Worm (Caenorhabditis elegans) whole organism, L2 larva: ENCODE data around the gene sma-1.

Experiments
- C34F6.9 ChIP-seq: fragments of 150-350 bp; optimal IDR thresholded peaks from 2 replicates; lab custom pipeline; 2014; ENCODE audit warnings: missing biosample characterization, missing genetic modification characterization
- F13H6.1 ChIP-seq: sonication (generic microtip); optimal IDR thresholded peaks from 2 replicates; lab custom pipeline; 2016; ENCODE audit warnings: missing genetic modification characterization, missing compliant biosample characterization
- R02D3.7 ChIP-seq: fragments of 150-350 bp; optimal IDR thresholded peaks from 2 replicates; lab custom pipeline; 2014; ENCODE audit warnings: missing biosample characterization, missing genetic modification characterization
- Y55F3AM.14 ChIP-seq: fragments of 200-800 bp; sonication (Bioruptor generic); optimal IDR thresholded peaks from 2 replicates; lab custom pipeline; 2018; ENCODE audit warnings: mild to moderate bottlenecking, missing genetic modification characterization, missing compliant biosample characterization
- ZK546.5 ChIP-seq: sonication (generic microtip); optimal IDR thresholded peaks from 2 replicates; lab custom pipeline; 2017; ENCODE audit warnings: missing biosample characterization, missing genetic modification characterization
- alr-1 ChIP-seq: fragments of 150-350 bp; optimal IDR thresholded peaks from 2 replicates; lab custom pipeline; 2014; ENCODE audit warnings: missing biosample characterization, missing genetic modification characterization
- aly-2 ChIP-seq: fragments of 150-350 bp; optimal IDR thresholded peaks from 2 replicates; lab custom pipeline; 2014; ENCODE audit warnings: missing biosample characterization, missing genetic modification characterization
- ama-1 ChIP-seq: fragments of 150-350 bp; optimal IDR thresholded peaks from 2 replicates; lab custom pipeline; 2018; ENCODE audit warnings: inconsistent platforms
- blmp-1 ChIP-seq: sonication (generic microtip); optimal IDR thresholded peaks from 2 replicates; lab custom pipeline; 2017; ENCODE audit warnings: missing genetic modification characterization, mild to moderate bottlenecking, missing compliant biosample characterization, antibody characterized with exemption, moderate library complexity; ENCODE audit not compliant: insufficient read depth
- ceh-16 ChIP-seq: fragments of 150-350 bp; optimal IDR thresholded peaks from 2 replicates; lab custom pipeline; 2014; ENCODE audit warnings: missing biosample characterization, missing genetic modification characterization
- ceh-82 ChIP-seq: fragments of 150-350 bp; optimal IDR thresholded peaks from 2 replicates; lab custom pipeline; 2014; ENCODE audit warnings: missing biosample characterization, missing genetic modification characterization
- crh-2 ChIP-seq: sonication (generic microtip); optimal IDR thresholded peaks from 2 replicates; lab custom pipeline; 2017; ENCODE audit warnings: missing biosample characterization, missing genetic modification characterization
- dmd-4 ChIP-seq: sonication (generic microtip); optimal IDR thresholded peaks from 2 replicates; lab custom pipeline; 2017; ENCODE audit warnings: missing biosample characterization, missing genetic modification characterization
- egl-27 ChIP-seq: sonication (generic microtip); optimal IDR thresholded peaks from 3 replicates; lab custom pipeline; 2017; ENCODE audit warnings: missing biosample characterization, missing genetic modification reagents, missing genetic modification characterization
- elt-1 ChIP-seq: fragments of 150-350 bp; optimal IDR thresholded peaks from 2 replicates; lab custom pipeline; 2014; ENCODE audit warnings: missing biosample characterization, missing genetic modification characterization
- elt-3 ChIP-seq: sonication (generic microtip); optimal IDR thresholded peaks from 2 replicates; lab custom pipeline; 2017; ENCODE audit warnings: missing biosample characterization, missing genetic modification characterization
- fos-1 ChIP-seq: fragments of 150-350 bp; optimal IDR thresholded peaks from 2 replicates; lab custom pipeline; 2014; ENCODE audit warnings: missing biosample characterization, missing genetic modification characterization
- gmeb-1 ChIP-seq: fragments of 150-350 bp; optimal IDR thresholded peaks from 2 replicates; lab custom pipeline; 2014; ENCODE audit warnings: missing biosample characterization, missing genetic modification characterization
- lin-11 ChIP-seq: fragments of 150-350 bp; sonication (generic microtip); optimal IDR thresholded peaks from 2 replicates; lab custom pipeline; 2014; ENCODE audit warnings: missing biosample characterization, missing genetic modification characterization, inconsistent platforms, mixed read lengths
- lin-13 ChIP-seq: fragments of 150-350 bp; optimal IDR thresholded peaks from 2 replicates; lab custom pipeline; 2014; ENCODE audit warnings: missing biosample characterization, missing genetic modification reagents, missing genetic modification characterization
- lin-39 ChIP-seq: fragments of 150-350 bp; optimal IDR thresholded peaks from 2 replicates; lab custom pipeline; 2014; ENCODE audit warnings: missing biosample characterization, missing genetic modification reagents, missing genetic modification characterization
- lsy-2 ChIP-seq, 2 experiments: fragments of 150-350 bp in 1 of 2; sonication (generic microtip) in 1 of 2; optimal IDR thresholded peaks; 2 replicates each; lab custom pipeline; 2014 to 2017; ENCODE audit warnings: missing biosample characterization in 2 of 2, missing genetic modification characterization in 2 of 2
- mab-5 ChIP-seq: fragments of 150-350 bp; optimal IDR thresholded peaks from 2 replicates; lab custom pipeline; 2014; ENCODE audit warnings: missing biosample characterization, missing genetic modification characterization
- mbf-1 ChIP-seq: sonication (generic microtip); optimal IDR thresholded peaks from 2 replicates; lab custom pipeline; 2017; ENCODE audit warnings: missing biosample characterization, missing genetic modification characterization
- mdl-1 ChIP-seq, 2 experiments: fragments of 150-350 bp in 1 of 2; sonication (generic microtip) in 1 of 2; optimal IDR thresholded peaks; 2 replicates each; lab custom pipeline; 2017; ENCODE audit warnings: missing biosample characterization in 2 of 2, missing genetic modification characterization in 2 of 2
- nhr-10 ChIP-seq: sonication (generic microtip); optimal IDR thresholded peaks from 2 replicates; lab custom pipeline; 2017; ENCODE audit warnings: missing biosample characterization, missing genetic modification characterization
- nhr-11 ChIP-seq: fragments of 150-350 bp; optimal IDR thresholded peaks from 2 replicates; lab custom pipeline; 2014; ENCODE audit warnings: missing biosample characterization, missing genetic modification characterization
- nhr-12 ChIP-seq: fragments of 150-350 bp; optimal IDR thresholded peaks from 2 replicates; lab custom pipeline; 2014; ENCODE audit warnings: missing biosample characterization, missing genetic modification characterization
- nhr-129 ChIP-seq: fragments of 150-350 bp; optimal IDR thresholded peaks from 2 replicates; lab custom pipeline; 2014; ENCODE audit warnings: missing biosample characterization, missing genetic modification characterization
- nhr-21 ChIP-seq: fragments of 150-350 bp; optimal IDR thresholded peaks from 2 replicates; lab custom pipeline; 2014; ENCODE audit warnings: missing biosample characterization, missing genetic modification characterization
- nhr-23 ChIP-seq: fragments of 150-350 bp; optimal IDR thresholded peaks from 2 replicates; lab custom pipeline; 2014; ENCODE audit warnings: missing biosample characterization, missing genetic modification reagents, missing genetic modification characterization
- nhr-237 ChIP-seq: fragments of 150-350 bp; optimal IDR thresholded peaks from 2 replicates; lab custom pipeline; 2014; ENCODE audit warnings: missing biosample characterization, missing genetic modification characterization
- nhr-25 ChIP-seq: fragments of 150-350 bp; sonication (generic microtip); optimal IDR thresholded peaks from 3 replicates; lab custom pipeline; 2014; ENCODE audit warnings: missing biosample characterization, missing genetic modification characterization
- nhr-6 ChIP-seq: fragments of 150-350 bp; optimal IDR thresholded peaks from 2 replicates; lab custom pipeline; 2014; ENCODE audit warnings: missing biosample characterization, missing genetic modification characterization
- nhr-77 ChIP-seq: fragments of 150-350 bp; optimal IDR thresholded peaks from 2 replicates; lab custom pipeline; 2014; ENCODE audit warnings: missing biosample characterization, missing genetic modification characterization
- peb-1 ChIP-seq: fragments of 150-350 bp; optimal IDR thresholded peaks from 2 replicates; lab custom pipeline; 2014; ENCODE audit warnings: missing biosample characterization, missing genetic modification characterization
- sem-4 ChIP-seq: fragments of 150-350 bp; optimal IDR thresholded peaks from 2 replicates; lab custom pipeline; 2014; ENCODE audit warnings: missing biosample characterization, missing genetic modification reagents, missing genetic modification characterization
- skn-1 ChIP-seq: sonication (generic microtip); optimal IDR thresholded peaks from 2 replicates; lab custom pipeline; 2017; ENCODE audit warnings: missing biosample characterization, missing genetic modification characterization
- sma-3 ChIP-seq: sonication (generic microtip); optimal IDR thresholded peaks from 2 replicates; lab custom pipeline; 2016; ENCODE audit warnings: missing genetic modification reagents, missing genetic modification characterization, missing compliant biosample characterization
- sma-9 ChIP-seq, 2 experiments: fragments of 150-350 bp in 1 of 2; sonication (generic microtip) in 1 of 2; optimal IDR thresholded peaks; 2 replicates each; lab custom pipeline; 2014 to 2016; ENCODE audit warnings: missing genetic modification characterization in 2 of 2, mild to moderate bottlenecking in 1 of 2, missing biosample characterization in 1 of 2, missing compliant biosample characterization in 1 of 2, missing genetic modification reagents in 1 of 2, moderate library complexity in 1 of 2
- snpc-4 ChIP-seq: fragments of 150-350 bp; optimal IDR thresholded peaks from 2 replicates; lab custom pipeline; 2014; ENCODE audit warnings: missing biosample characterization, missing genetic modification characterization
- unc-39 ChIP-seq: fragments of 150-350 bp; optimal IDR thresholded peaks from 2 replicates; lab custom pipeline; 2014; ENCODE audit warnings: missing biosample characterization, missing genetic modification characterization
- unc-55 ChIP-seq: fragments of 150-350 bp; sonication (generic microtip); optimal IDR thresholded peaks from 3 replicates; lab custom pipeline; 2014; ENCODE audit warnings: missing biosample characterization, missing genetic modification reagents, missing genetic modification characterization
- unc-62 ChIP-seq: fragments of 150-350 bp; optimal IDR thresholded peaks from 2 replicates; lab custom pipeline; 2014; ENCODE audit warnings: missing biosample characterization, missing genetic modification reagents, missing genetic modification characterization
- zag-1 ChIP-seq: fragments of 150-350 bp; optimal IDR thresholded peaks from 2 replicates; lab custom pipeline; 2014; ENCODE audit warnings: missing biosample characterization, missing genetic modification characterization
- ztf-1 ChIP-seq: fragments of 200-800 bp; sonication (Bioruptor generic); conservative IDR thresholded peaks from 2 replicates; pipeline ENCODE4 v1.3.6; 2022; ENCODE audit warnings: missing genetic modification characterization, missing compliant biosample characterization
- ztf-11 ChIP-seq: sonication (generic microtip); optimal IDR thresholded peaks from 2 replicates; lab custom pipeline; 2017; ENCODE audit warnings: missing biosample characterization, missing genetic modification characterization
- ztf-4 ChIP-seq: fragments of 150-350 bp; optimal IDR thresholded peaks from 2 replicates; lab custom pipeline; 2014; ENCODE audit warnings: missing biosample characterization, missing genetic modification characterization

sma-1 gene

DNA sequence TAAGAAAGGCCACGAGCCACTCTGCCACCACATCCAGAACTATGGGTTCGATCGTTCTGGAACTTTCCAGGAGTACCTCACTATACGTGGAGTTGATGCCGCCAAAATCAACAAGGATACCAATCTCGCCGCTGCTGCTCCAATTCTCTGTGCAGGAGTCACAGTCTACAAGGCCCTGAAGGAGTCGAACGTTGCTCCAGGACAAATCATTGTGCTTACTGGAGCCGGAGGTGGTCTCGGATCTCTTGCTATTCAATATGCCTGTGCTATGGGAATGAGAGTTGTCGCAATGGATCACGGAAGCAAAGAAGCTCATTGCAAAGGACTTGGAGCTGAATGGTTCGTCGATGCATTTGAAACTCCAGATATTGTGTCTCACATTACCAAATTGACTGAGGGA, 10.6 kb upstream of the sma-1 start:
- TF ChIP-seq lin-13 (peak; percentile 21), mbf-1 (tag; lab: Kevin White, UChicago) (no peak)

DNA sequence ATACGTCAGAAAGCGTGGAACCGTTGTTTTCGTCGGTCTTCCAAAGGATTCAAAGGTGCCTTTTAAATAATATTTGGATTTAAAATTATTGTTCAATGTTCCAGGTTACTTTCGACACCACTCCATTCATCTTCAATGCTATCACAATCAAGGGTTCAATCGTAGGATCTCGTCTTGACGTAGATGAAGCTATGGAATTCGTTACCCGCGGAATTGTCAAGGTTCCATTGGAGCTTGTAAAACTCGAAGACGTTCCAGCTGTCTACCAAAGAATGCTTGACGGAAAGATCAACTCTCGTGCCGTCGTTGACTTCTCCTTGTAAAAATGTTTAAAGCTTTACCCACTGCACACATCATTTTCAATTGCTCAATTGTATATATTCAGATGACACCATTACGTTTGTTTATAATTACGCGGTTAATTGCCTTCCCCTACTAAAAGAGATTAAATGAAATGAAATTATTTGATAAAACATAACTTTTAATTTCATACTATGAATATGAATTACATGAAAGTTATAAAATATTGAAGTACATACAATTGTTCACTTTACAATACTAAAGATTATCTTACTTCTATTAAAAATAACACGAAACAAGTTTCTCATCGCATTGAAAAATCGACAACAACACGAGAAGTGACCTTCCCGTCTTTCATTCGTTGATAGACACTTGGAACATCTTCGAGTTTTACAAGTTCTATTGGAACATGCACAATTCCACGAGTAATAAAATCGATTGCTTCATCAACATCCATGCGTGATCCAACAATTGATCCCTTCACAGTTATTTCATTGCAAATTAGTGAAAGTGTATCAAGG, 9.9 kb upstream of the sma-1 start:
- TF ChIP-seq fos-1 (tag; lab: Kevin White, UChicago) (peak; percentile 33), egl-27 (tag; lab: Kevin White, UChicago) (no peak), skn-1 (tag; lab: Kevin White, UChicago) (no peak), peb-1 (tag; lab: Kevin White, UChicago) (no peak), R02D3.7 (tag; lab: Kevin White, UChicago) (no peak), nhr-6 (tag; lab: Kevin White, UChicago) (peak; percentile 62), alr-1 (no peak), nhr-11 (tag; lab: Kevin White, UChicago) (no peak), ztf-4 (tag; lab: Kevin White, UChicago) (peak; percentile 60), sem-4 (no peak), nhr-129 (tag; lab: Kevin White, UChicago) (peak; percentile 53), nhr-12 (no peak), zag-1 (tag; lab: Kevin White, UChicago) (no peak), nhr-77 (tag; lab: Kevin White, UChicago) (no peak), C34F6.9 (no peak), sma-9 (GFP tag; optimal IDR thresholded peaks at IDR 0.05; lab: Kevin White, UChicago) (peak; percentile 41), sma-9 (tag; optimal IDR thresholded peaks at IDR 0.05; lab: Kevin White, UChicago) (no peak), blmp-1 (tag; lab: Kevin White, UChicago) (peak; percentile 45), mab-5 (tag; lab: Kevin White, UChicago) (peak; percentile 21), ceh-16 (tag; lab: Kevin White, UChicago) (no peak), nhr-10 (tag; lab: Kevin White, UChicago) (no peak), lin-13 (peak; percentile 14), unc-62 (GFP tag; lab: Kevin White, UChicago) (no peak), lin-39 (no peak), Y55F3AM.14 (GFP tag; lab: Kevin White, UChicago) (peak; percentile 62), nhr-25 (no peak), snpc-4 (no peak), ceh-82 (tag; lab: Kevin White, UChicago) (no peak), dmd-4 (tag; lab: Kevin White, UChicago) (no peak), nhr-237 (no peak), lin-11 (no peak), nhr-23 (no peak), mbf-1 (tag; lab: Kevin White, UChicago) (no peak), mdl-1 (tag; optimal IDR thresholded peaks at IDR 0.05; lab: Kevin White, UChicago) (no peak), ztf-1 (GFP tag; lab: Robert Waterston, UW) (no peak), unc-55 (GFP tag; lab: Kevin White, UChicago) (no peak), ama-1 (lab: Kevin White, UChicago) (peak; percentile 56), F13H6.1 (tag; lab: Kevin White, UChicago) (no peak), sma-3 (no peak), nhr-21 (tag; lab: Kevin White, UChicago) (peak; percentile 7), unc-39 (tag; lab: Kevin White, UChicago) (no peak), ztf-11 (tag; lab: Kevin White, UChicago) (no peak), aly-2 (no peak), elt-1 (tag; lab: Kevin White, UChicago) (no peak), gmeb-1 (peak; percentile 52), ZK546.5 (tag; lab: Kevin White, UChicago) (no peak), crh-2 (tag; lab: Kevin White, UChicago) (peak; percentile 9), elt-3 (no peak), lsy-2 (tag; optimal IDR thresholded peaks at IDR 0.05; lab: Kevin White, UChicago) (peak in 1 of 2 experiments; percentile 70)
